Worm (Caenorhabditis elegans): ENCODE data around the gene C29H12.2.

Gene C29H12.2

ce11 chrII:6097441-6097840 lies 26.2 kb upstream of the C29H12.2 start, which contains the start of the genes tpp-2 and rbbp-5 (continued):
- TF ChIP-seq pag-3 (tag; optimal IDR thresholded peaks at IDR 0.05; ENCODE audit: borderline replicate concordance, insufficient read depth) (no peak), vab-15 (tag; optimal IDR thresholded peaks at IDR 0.05) (no peak), nhr-237 (tag; optimal IDR thresholded peaks at IDR 0.05) (no peak), fkh-10 (GFP tag; optimal IDR thresholded peaks at IDR 0.05) (no peak), elt-3 (tag; optimal IDR thresholded peaks at IDR 0.05) (peak in 1 of 6 experiments; percentile 0)

ce11 chrII:6099500-6099899 lies 24.1 kb upstream of the C29H12.2 start, which contains the start of gene rgs-3:
TSS of gene rgs-3 (plus strand) at chrII:6099800.
- no peak for TF ChIP-seq pag-3 (tag; optimal IDR thresholded peaks at IDR 0.05; ENCODE audit: borderline replicate concordance, insufficient read depth)
- TF ChIP-seq dsc-1 (tag; optimal IDR thresholded peaks at IDR 0.05) = no peak
- TF ChIP-seq ceh-8 (GFP tag; optimal IDR thresholded peaks at IDR 0.05) = no peak
- TF ChIP-seq elt-2 (tag; optimal IDR thresholded peaks at IDR 0.05) = no peak
- TF ChIP-seq mep-1 (tag; optimal IDR thresholded peaks at IDR 0.05) = no peak
- TF ChIP-seq aly-2 (tag; optimal IDR thresholded peaks at IDR 0.05) = no peak
- TF ChIP-seq fkh-10 (GFP tag; optimal IDR thresholded peaks at IDR 0.05) = no peak
- no peak for TF ChIP-seq skn-1 (tag; optimal IDR thresholded peaks at IDR 0.05)
- TF ChIP-seq nhr-85 (tag) = no peak
- TF ChIP-seq unc-130 (tag; optimal IDR thresholded peaks at IDR 0.05) = no peak
- TF ChIP-seq nhr-77 (tag; optimal IDR thresholded peaks at IDR 0.05) = no peak
- TF ChIP-seq lin-15B (tag; optimal IDR thresholded peaks at IDR 0.05) = no peak
- TF ChIP-seq C16A3.4 (tag; optimal IDR thresholded peaks at IDR 0.05) = no peak
- TF ChIP-seq snu-23 (GFP tag; optimal IDR thresholded peaks at IDR 0.05) = no peak
- TF ChIP-seq nhr-76 (tag; optimal IDR thresholded peaks at IDR 0.05) = no peak
- TF ChIP-seq zag-1 (tag; optimal IDR thresholded peaks at IDR 0.05) = no peak

- TF ChIP-seq efl-1 (optimal IDR thresholded peaks at IDR 0.05) (no peak), efl-1 (GFP tag; optimal IDR thresholded peaks at IDR 0.05 in 1 of 2) (no peak), ceh-8 (GFP tag; optimal IDR thresholded peaks at IDR 0.05) (peak; percentile 96)
Measured at ce11 chrII:6101475-6101874, 22.1 kb upstream of the C29H12.2 start.

ce11 chrII:6103986-6104385 lies 19.6 kb upstream of the C29H12.2 start:
- TF ChIP-seq nhr-76 (tag; optimal IDR thresholded peaks at IDR 0.05) (no peak), lin-13 (GFP tag; optimal IDR thresholded peaks at IDR 0.05) (no peak), xbp-1 (tag; optimal IDR thresholded peaks at IDR 0.05) (no peak), ztf-4 (tag; optimal IDR thresholded peaks at IDR 0.05) (no peak), efl-1 (optimal IDR thresholded peaks at IDR 0.05) (no peak), efl-1 (GFP tag; optimal IDR thresholded peaks at IDR 0.05 in 1 of 2) (peak in 1 of 2 experiments; percentile 55), lin-39 (tag; optimal IDR thresholded peaks at IDR 0.05) (no peak), unc-62 (GFP tag; optimal IDR thresholded peaks at IDR 0.05) (no peak), zag-1 (tag; optimal IDR thresholded peaks at IDR 0.05) (no peak)

DNA sequence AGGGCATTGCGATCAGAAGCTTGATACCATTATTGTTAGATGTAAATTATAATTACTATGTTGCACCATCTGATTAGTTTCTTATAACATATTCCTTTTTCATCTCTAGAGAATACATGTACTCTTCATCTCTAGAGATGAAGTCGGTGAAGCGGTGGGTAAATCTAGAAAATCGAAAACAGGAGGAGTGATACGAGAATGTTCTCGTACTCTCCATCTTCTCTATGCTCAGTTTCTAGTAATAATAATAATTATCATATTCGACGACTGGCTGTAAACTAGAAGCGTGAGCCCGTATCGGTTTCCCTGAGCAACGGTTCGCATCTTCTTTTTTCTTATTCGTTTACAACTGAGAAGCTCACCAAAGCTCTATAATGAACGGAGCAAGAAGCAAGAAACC lies 15.8 kb upstream of the C29H12.2 start:
- no peak for TF ChIP-seq unc-130 (tag; optimal IDR thresholded peaks at IDR 0.05)
- TF ChIP-seq nhr-77 (tag; optimal IDR thresholded peaks at IDR 0.05) = no peak
- TF ChIP-seq nhr-90 (tag; optimal IDR thresholded peaks at IDR 0.05; ENCODE audit: poor library complexity) = no peak
- TF ChIP-seq pax-3 (tag; optimal IDR thresholded peaks at IDR 0.05) = peak; percentile 17
- peak; percentile 34 for TF ChIP-seq nhr-71 (tag; optimal IDR thresholded peaks at IDR 0.05)
- peak; percentile 16 for TF ChIP-seq fkh-10 (GFP tag; optimal IDR thresholded peaks at IDR 0.05)
- no peak for TF ChIP-seq lin-15B (tag; optimal IDR thresholded peaks at IDR 0.05)
- peak; percentile 15 for TF ChIP-seq nhr-47 (tag; optimal IDR thresholded peaks at IDR 0.05)
- peak; percentile 70 for TF ChIP-seq fkh-8 (tag; optimal IDR thresholded peaks at IDR 0.05)
- peak; percentile 10 for TF ChIP-seq nhr-20 (tag; optimal IDR thresholded peaks at IDR 0.05)

ce11 chrII:6109989-6110388 lies 13.6 kb upstream of the C29H12.2 start:
- TF ChIP-seq C04F5.9 (tag; optimal IDR thresholded peaks at IDR 0.05) = no peak
- no peak for TF ChIP-seq sup-37 (GFP tag; optimal IDR thresholded peaks at IDR 0.05)
- no peak for TF ChIP-seq unc-98 (GFP tag; IDR thresholded peaks at IDR 0.05)
- no peak for TF ChIP-seq ces-1 (GFP tag; optimal IDR thresholded peaks at IDR 0.05)
- TF ChIP-seq mab-9 (GFP tag; IDR thresholded peaks at IDR 0.05) = no peak
- TF ChIP-seq ceh-63 (GFP tag; optimal IDR thresholded peaks at IDR 0.05) = no peak
- no peak for TF ChIP-seq swsn-7 (tag; optimal IDR thresholded peaks at IDR 0.05)
- no peak for TF ChIP-seq unc-62 (GFP tag; optimal IDR thresholded peaks at IDR 0.05)
- TF ChIP-seq egl-27 (tag; optimal IDR thresholded peaks at IDR 0.05) = no peak
- no peak for TF ChIP-seq nhr-76 (tag; optimal IDR thresholded peaks at IDR 0.05)
- TF ChIP-seq mdl-1 (tag; optimal IDR thresholded peaks at IDR 0.05) = no peak
- TF ChIP-seq unc-86 (tag; optimal IDR thresholded peaks at IDR 0.05) = no peak
- no peak for TF ChIP-seq efl-1 (optimal IDR thresholded peaks at IDR 0.05)
- TF ChIP-seq efl-1 (GFP tag; optimal IDR thresholded peaks at IDR 0.05 in 1 of 2) = no peak

Data from whole organism, L1 larva.